Worm (Caenorhabditis elegans) whole organism, young adult: ENCODE measurements around the gene cnc-10.
A peak's percentile ranks its signal among the peaks of the same experiment; 100 is the strongest.

Experiments used
- B0261.1 ChIP-seq: sonication (generic microtip); optimal IDR thresholded peaks from 2 replicates; lab custom pipeline; 2016; ENCODE audit warnings: mild to moderate bottlenecking, missing genetic modification characterization, moderate library complexity, missing compliant biosample characterization
- B0336.3 ChIP-seq: fragments of 200-800 bp; sonication (Bioruptor generic); IDR thresholded peaks from 2 replicates; pipeline ENCODE4 v1.3.6; 2022; ENCODE audit warnings: missing genetic modification characterization, missing compliant biosample characterization
- F57C9.4 ChIP-seq: sonication (generic microtip); optimal IDR thresholded peaks from 2 replicates; lab custom pipeline; 2017; ENCODE audit warnings: mild to moderate bottlenecking, missing genetic modification characterization, missing compliant biosample characterization
- K11D2.4 ChIP-seq: fragments of 200-800 bp; sonication (Bioruptor generic); IDR thresholded peaks from 2 replicates; pipeline ENCODE4 v1.3.6; 2022; ENCODE audit warnings: missing genetic modification reagents, missing genetic modification characterization, missing compliant biosample characterization
- T26A5.8 ChIP-seq: sonication (generic microtip); optimal IDR thresholded peaks from 2 replicates; lab custom pipeline; 2016; ENCODE audit warnings: missing genetic modification characterization, missing compliant biosample characterization
- Y67H2A.10 ChIP-seq: fragments of 200-800 bp; sonication (Bioruptor generic); conservative IDR thresholded peaks from 2 replicates; pipeline ENCODE4 v1.3.6; 2022; ENCODE audit warnings: missing genetic modification reagents, missing genetic modification characterization, missing compliant biosample characterization
- ama-1 ChIP-seq, 3 experiments: fragments of 150-350 bp in 1 of 3; sonication (generic microtip) in 2 of 3; optimal IDR thresholded peaks; 2 replicates each; lab custom pipeline; 2014 to 2018; ENCODE audit warnings: missing biosample characterization in 2 of 3, missing genetic modification characterization in 2 of 3, missing genetic modification reagents in 2 of 3
- atf-7 ChIP-seq: sonication (generic microtip); optimal IDR thresholded peaks from 2 replicates; lab custom pipeline; 2017; ENCODE audit warnings: mild to moderate bottlenecking, missing genetic modification characterization, missing compliant biosample characterization
- athp-1 ChIP-seq: sonication (generic microtip); optimal IDR thresholded peaks from 2 replicates; lab custom pipeline; 2017; ENCODE audit warnings: mild to moderate bottlenecking, missing genetic modification characterization, missing compliant biosample characterization
- attf-5 ChIP-seq: fragments of 200-800 bp; sonication (Bioruptor generic); optimal IDR thresholded peaks from 2 replicates; lab custom pipeline; 2018; ENCODE audit warnings: mild to moderate bottlenecking, missing genetic modification characterization, missing compliant biosample characterization
- ceh-40 ChIP-seq: fragments of 200-800 bp; sonication (Bioruptor generic); IDR thresholded peaks from 2 replicates; pipeline ENCODE4 v1.3.6; 2022; ENCODE audit warnings: missing genetic modification characterization, missing compliant biosample characterization
- ceh-58 ChIP-seq: fragments of 200-800 bp; sonication (Bioruptor generic); IDR thresholded peaks from 2 replicates; pipeline ENCODE4 v1.3.6; 2022; ENCODE audit warnings: missing genetic modification characterization, missing compliant biosample characterization
- ceh-91 ChIP-seq: fragments of 200-800 bp; sonication (Bioruptor generic); IDR thresholded peaks from 2 replicates; pipeline ENCODE4 v1.3.6; 2022; ENCODE audit warnings: missing genetic modification reagents, missing genetic modification characterization, missing compliant biosample characterization
- dpff-1 ChIP-seq: sonication (generic microtip); optimal IDR thresholded peaks from 2 replicates; lab custom pipeline; 2017; ENCODE audit warnings: mild to moderate bottlenecking, missing genetic modification characterization, missing compliant biosample characterization
- him-1 ChIP-seq: sonication (generic microtip); optimal IDR thresholded peaks from 2 replicates; lab custom pipeline; 2016; ENCODE audit warnings: missing genotype, missing genetic modification reagents, missing genetic modification characterization, missing compliant biosample characterization
- hlh-26 ChIP-seq: fragments of 200-800 bp; sonication (Bioruptor generic); conservative IDR thresholded peaks from 2 replicates; pipeline ENCODE4 v1.3.6; 2022; ENCODE audit warnings: missing genetic modification reagents, missing genetic modification characterization, missing compliant biosample characterization
- hrde-1 ChIP-seq: sonication (generic microtip); optimal IDR thresholded peaks from 2 replicates; lab custom pipeline; 2016; ENCODE audit warnings: missing genetic modification characterization, mild to moderate bottlenecking, missing compliant biosample characterization, moderate library complexity, missing genotype, missing genetic modification reagents, borderline replicate concordance
- lag-1 ChIP-seq: fragments of 200-800 bp; sonication (Bioruptor generic); IDR thresholded peaks from 2 replicates; pipeline ENCODE4 v1.3.6; 2022; ENCODE audit warnings: missing genetic modification reagents, missing genetic modification characterization, missing compliant biosample characterization
- let-607 ChIP-seq, 2 experiments: fragments of 200-800 bp in 1 of 2; sonication (Bioruptor generic) in 1 of 2; sonication (generic microtip) in 1 of 2; optimal IDR thresholded peaks; 2 replicates each; lab custom pipeline; 2016 to 2018; ENCODE audit warnings: mild to moderate bottlenecking in 2 of 2, missing compliant biosample characterization in 2 of 2, missing genetic modification characterization in 2 of 2, moderate library complexity in 2 of 2, missing genotype in 1 of 2
- lin-40 ChIP-seq: sonication (generic microtip); optimal IDR thresholded peaks from 2 replicates; lab custom pipeline; 2016; ENCODE audit warnings: missing genetic modification characterization, mild to moderate bottlenecking, missing compliant biosample characterization, missing genotype, missing genetic modification reagents
- lsy-27 ChIP-seq: sonication (generic microtip); optimal IDR thresholded peaks from 2 replicates; lab custom pipeline; 2017; ENCODE audit warnings: missing genetic modification characterization, mild to moderate bottlenecking, missing compliant biosample characterization, antibody characterized with exemption, missing genotype, borderline replicate concordance; ENCODE audit not compliant: insufficient read depth
- madf-6 ChIP-seq: fragments of 200-800 bp; sonication (Bioruptor generic); IDR thresholded peaks from 2 replicates; pipeline ENCODE4 v1.3.6; 2022; ENCODE audit warnings: missing genetic modification reagents, missing genetic modification characterization, missing compliant biosample characterization
- mcd-1 ChIP-seq: fragments of 200-800 bp; sonication (Bioruptor generic); IDR thresholded peaks from 2 replicates; pipeline ENCODE4 v1.3.6; 2022; ENCODE audit warnings: missing genetic modification reagents, missing genetic modification characterization, missing compliant biosample characterization
- mxl-1 ChIP-seq: sonication (generic microtip); optimal IDR thresholded peaks from 2 replicates; lab custom pipeline; 2016; ENCODE audit warnings: missing genetic modification characterization, missing compliant biosample characterization
- nfyb-1 ChIP-seq: fragments of 200-800 bp; sonication (Bioruptor generic); IDR thresholded peaks from 2 replicates; pipeline ENCODE4 v1.3.6; 2022; ENCODE audit warnings: missing genetic modification reagents, missing genetic modification characterization, missing compliant biosample characterization
- nhr-80 ChIP-seq: sonication (generic microtip); optimal IDR thresholded peaks from 2 replicates; lab custom pipeline; 2016; ENCODE audit warnings: missing genetic modification characterization, missing compliant biosample characterization
- rcor-1 ChIP-seq: fragments of 200-800 bp; sonication (Bioruptor generic); IDR thresholded peaks from 2 replicates; pipeline ENCODE4 v1.3.6; 2022; ENCODE audit warnings: missing genetic modification reagents, missing genetic modification characterization, missing compliant biosample characterization
- repo-1 ChIP-seq: sonication (generic microtip); optimal IDR thresholded peaks from 2 replicates; lab custom pipeline; 2017; ENCODE audit warnings: mild to moderate bottlenecking, missing genetic modification characterization, missing compliant biosample characterization
- snpc-1.1 ChIP-seq: sonication (generic microtip); optimal IDR thresholded peaks from 2 replicates; lab custom pipeline; 2017; ENCODE audit warnings: missing genetic modification characterization, mild to moderate bottlenecking, missing compliant biosample characterization, antibody characterized with exemption, moderate library complexity, missing genotype, missing genetic modification reagents; ENCODE audit not compliant: insufficient read depth
- tbx-9 ChIP-seq: sonication (generic microtip); optimal IDR thresholded peaks from 2 replicates; lab custom pipeline; 2016; ENCODE audit warnings: borderline replicate concordance, missing genetic modification characterization, inconsistent platforms, missing compliant biosample characterization
- ztf-26 ChIP-seq: sonication (generic microtip); optimal IDR thresholded peaks from 2 replicates; lab custom pipeline; 2017; ENCODE audit warnings: missing genetic modification characterization, missing compliant biosample characterization
- ztf-6 ChIP-seq: fragments of 200-800 bp; sonication (Bioruptor generic); IDR thresholded peaks from 2 replicates; pipeline ENCODE4 v1.3.6; 2022; ENCODE audit warnings: missing genetic modification reagents, missing genetic modification characterization, missing compliant biosample characterization

Gene cnc-10

ce11 chrV:11141179-11141578, 41.8 kb upstream of the cnc-10 start, which contains the start of gene folt-1:
Gene folt-1 (plus strand): TSS chrV:11141479.
- TF ChIP-seq ceh-58 (GFP tag; lab: Robert Waterston, UW) (no peak), hlh-26 (GFP tag; lab: Robert Waterston, UW) (no peak), snpc-1.1 (tag; lab: Kevin White, UChicago) (no peak)

- TF ChIP-seq Y67H2A.10 (GFP tag; lab: Robert Waterston, UW) (no peak), ceh-58 (GFP tag; lab: Robert Waterston, UW) (no peak), lag-1 (no peak), B0336.3 (GFP tag; lab: Robert Waterston, UW) (no peak), mcd-1 (no peak), athp-1 (no peak), B0261.1 (tag; lab: Kevin White, UChicago) (no peak), tbx-9 (tag; lab: Kevin White, UChicago) (no peak), ceh-91 (no peak), atf-7 (tag; lab: Kevin White, UChicago) (no peak), madf-6 (no peak), dpff-1 (no peak), K11D2.4 (GFP tag; lab: Robert Waterston, UW) (no peak), nhr-80 (no peak), T26A5.8 (no peak), hrde-1 (no peak), attf-5 (GFP tag; lab: Kevin White, UChicago) (no peak), him-1 (no peak)
Measured at ce11 chrV:11144694-11145093, 38.3 kb upstream of the cnc-10 start, which contains the start of gene C06H2.7. Gene C06H2.7 (minus strand): TSS chrV:11144794.

- peak; percentile 34; the same call in 1 of the 2 replicates for TF ChIP-seq mcd-1
- TF ChIP-seq ztf-6 = no peak
- no peak for TF ChIP-seq rcor-1 (GFP tag; lab: Robert Waterston, UW)
- TF ChIP-seq K11D2.4 (GFP tag; lab: Robert Waterston, UW) = no peak
- peak; percentile 17 for TF ChIP-seq repo-1 (tag; lab: Kevin White, UChicago)
- peak; percentile 71 for TF ChIP-seq ama-1 (optimal IDR thresholded peaks at IDR 0.05; lab: Kevin White, UChicago)
- no peak for TF ChIP-seq ama-1 (GFP tag; optimal IDR thresholded peaks at IDR 0.05; lab: Kevin White, UChicago)
Measured at ce11 chrV:11146958-11147779, 35.9 kb upstream of the cnc-10 start, which contains the start of the genes T19C4.24 and nlp-33. Gene T19C4.24 (minus strand): TSS chrV:11147008. Gene nlp-33 (plus strand): TSS chrV:11147346.

- peak; percentile 53 for TF ChIP-seq ztf-26 (tag; lab: Kevin White, UChicago)
- no peak for TF ChIP-seq let-607 (tag; optimal IDR thresholded peaks at IDR 0.05; lab: Kevin White, UChicago)
- TF ChIP-seq ceh-40 (GFP tag; lab: Robert Waterston, UW) = no peak
- TF ChIP-seq lsy-27 (tag; lab: Kevin White, UChicago) = no peak
- no peak for TF ChIP-seq lin-40 (tag; lab: Kevin White, UChicago)
- TF ChIP-seq attf-5 (GFP tag; lab: Kevin White, UChicago) = no peak
- TF ChIP-seq mxl-1 (tag; lab: Kevin White, UChicago) = no peak
- TF ChIP-seq hlh-26 (GFP tag; lab: Robert Waterston, UW) = no peak
- no peak for TF ChIP-seq F57C9.4 (tag; lab: Kevin White, UChicago)
- no peak for TF ChIP-seq mcd-1
- no peak for TF ChIP-seq him-1
- 0 out of 2 replicates have a peak, but pooled peaks have one; percentile 30 for TF ChIP-seq nfyb-1 (GFP tag; lab: Robert Waterston, UW)
- peak; percentile 67 for TF ChIP-seq ama-1 (optimal IDR thresholded peaks at IDR 0.05; lab: Kevin White, UChicago)
- TF ChIP-seq ama-1 (GFP tag; optimal IDR thresholded peaks at IDR 0.05; lab: Kevin White, UChicago) = no peak
Measured at ce11 chrV:11147780-11148144, 35.3 kb upstream of the cnc-10 start.
